Worm (Caenorhabditis elegans) whole organism, late embryonic: ENCODE results near the gene F52G3.8.

Source experiments
- C38D4.7 ChIP-seq: fragments of 200-800 bp; sonication (Bioruptor generic); optimal IDR thresholded peaks from 2 replicates; lab custom pipeline; 2018; ENCODE audit warnings: mild to moderate bottlenecking, missing genetic modification characterization, moderate library complexity, missing compliant biosample characterization
- F13H6.1 ChIP-seq: sonication (generic microtip); optimal IDR thresholded peaks from 2 replicates; lab custom pipeline; 2016; ENCODE audit warnings: missing genetic modification characterization, missing compliant biosample characterization
- K09A11.1 ChIP-seq: sonication (generic microtip); optimal IDR thresholded peaks from 2 replicates; lab custom pipeline; 2017; ENCODE audit warnings: antibody characterized with exemption, mild to moderate bottlenecking, missing genetic modification characterization, missing compliant biosample characterization; ENCODE audit not compliant: insufficient read depth
- ahr-1 ChIP-seq: sonication (generic microtip); optimal IDR thresholded peaks from 2 replicates; lab custom pipeline; 2016; ENCODE audit warnings: missing genetic modification characterization, missing compliant biosample characterization
- ceh-14 ChIP-seq: sonication (generic microtip); optimal IDR thresholded peaks from 2 replicates; lab custom pipeline; 2016; ENCODE audit warnings: missing genotype, missing genetic modification characterization, missing compliant biosample characterization
- ceh-18 ChIP-seq: sonication (generic microtip); optimal IDR thresholded peaks from 2 replicates; lab custom pipeline; 2016; ENCODE audit warnings: missing genetic modification characterization, missing compliant biosample characterization
- ceh-2 ChIP-seq: sonication (generic microtip); optimal IDR thresholded peaks from 2 replicates; lab custom pipeline; 2016; ENCODE audit warnings: missing genotype, missing genetic modification characterization, missing compliant biosample characterization
- ceh-22 ChIP-seq: sonication (generic microtip); optimal IDR thresholded peaks from 2 replicates; lab custom pipeline; 2017; ENCODE audit warnings: missing biosample characterization, missing genetic modification characterization
- ceh-24 ChIP-seq: sonication (generic microtip); optimal IDR thresholded peaks from 2 replicates; lab custom pipeline; 2016; ENCODE audit warnings: mild to moderate bottlenecking, missing genetic modification characterization, missing compliant biosample characterization
- ceh-31 ChIP-seq: sonication (generic microtip); optimal IDR thresholded peaks from 2 replicates; lab custom pipeline; 2016; ENCODE audit warnings: missing genetic modification characterization, missing compliant biosample characterization
- ceh-34 ChIP-seq: sonication (generic microtip); optimal IDR thresholded peaks from 2 replicates; lab custom pipeline; 2016; ENCODE audit warnings: mild to moderate bottlenecking, missing genetic modification characterization, missing compliant biosample characterization
- ceh-48 ChIP-seq: sonication (generic microtip); optimal IDR thresholded peaks from 2 replicates; lab custom pipeline; 2016; ENCODE audit warnings: missing genetic modification characterization, inconsistent platforms, missing compliant biosample characterization
- ceh-6 ChIP-seq: fragments of 200-800 bp; sonication (Bioruptor generic); optimal IDR thresholded peaks from 2 replicates; lab custom pipeline; 2018; ENCODE audit warnings: mild to moderate bottlenecking, missing genetic modification characterization, missing compliant biosample characterization
- dmd-4 ChIP-seq: sonication (generic microtip); optimal IDR thresholded peaks from 2 replicates; lab custom pipeline; 2016; ENCODE audit warnings: borderline replicate concordance, missing genetic modification characterization, missing compliant biosample characterization
- dve-1 ChIP-seq: sonication (generic microtip); optimal IDR thresholded peaks from 2 replicates; lab custom pipeline; 2017; ENCODE audit warnings: antibody characterized with exemption, mild to moderate bottlenecking, missing genetic modification characterization, missing compliant biosample characterization
- elt-2 ChIP-seq: sonication (generic microtip); optimal IDR thresholded peaks from 2 replicates; lab custom pipeline; 2016; ENCODE audit warnings: missing genetic modification reagents, missing genetic modification characterization, missing compliant biosample characterization
- elt-4 ChIP-seq: sonication (generic microtip); optimal IDR thresholded peaks from 2 replicates; lab custom pipeline; 2016; ENCODE audit warnings: missing genetic modification characterization, missing compliant biosample characterization
- ets-4 ChIP-seq: sonication (generic microtip); optimal IDR thresholded peaks from 2 replicates; lab custom pipeline; 2016; ENCODE audit warnings: missing genetic modification characterization, missing compliant biosample characterization
- eyg-1 ChIP-seq: sonication (generic microtip); optimal IDR thresholded peaks from 2 replicates; lab custom pipeline; 2016; ENCODE audit warnings: missing genotype, missing genetic modification characterization, missing compliant biosample characterization
- fax-1 ChIP-seq: sonication (generic microtip); optimal IDR thresholded peaks from 2 replicates; lab custom pipeline; 2016; ENCODE audit warnings: missing genotype, missing genetic modification characterization, missing compliant biosample characterization
- fkh-10 ChIP-seq: fragments of 150-350 bp; optimal IDR thresholded peaks from 2 replicates; lab custom pipeline; 2014; ENCODE audit warnings: missing biosample characterization, missing genetic modification reagents, missing genetic modification characterization
- gmeb-2 ChIP-seq: sonication (generic microtip); optimal IDR thresholded peaks from 2 replicates; lab custom pipeline; 2016; ENCODE audit warnings: missing genetic modification characterization, inconsistent platforms, missing compliant biosample characterization
- hlh-13 ChIP-seq: fragments of 200-800 bp; sonication (Bioruptor generic); optimal IDR thresholded peaks from 2 replicates; lab custom pipeline; 2018; ENCODE audit warnings: mild to moderate bottlenecking, missing genetic modification characterization, missing compliant biosample characterization
- hlh-15 ChIP-seq: sonication (generic microtip); optimal IDR thresholded peaks from 2 replicates; lab custom pipeline; 2016; ENCODE audit warnings: missing genetic modification characterization, missing compliant biosample characterization
- hlh-30 ChIP-seq: sonication (generic microtip); optimal IDR thresholded peaks from 2 replicates; lab custom pipeline; 2017; ENCODE audit warnings: antibody characterized with exemption, missing genetic modification characterization, missing compliant biosample characterization; ENCODE audit not compliant: insufficient read depth
- hlh-6 ChIP-seq: sonication (generic microtip); optimal IDR thresholded peaks from 2 replicates; lab custom pipeline; 2016; ENCODE audit warnings: missing genotype, missing genetic modification characterization, missing compliant biosample characterization
- hlh-8 ChIP-seq: sonication (generic microtip); optimal IDR thresholded peaks from 2 replicates; lab custom pipeline; 2016; ENCODE audit warnings: missing genotype, missing genetic modification characterization, missing compliant biosample characterization
- madf-2 ChIP-seq: sonication (generic microtip); optimal IDR thresholded peaks from 2 replicates; lab custom pipeline; 2017; ENCODE audit warnings: missing genetic modification characterization, missing compliant biosample characterization
- nfya-1 ChIP-seq: sonication (generic microtip); optimal IDR thresholded peaks from 2 replicates; lab custom pipeline; 2017; ENCODE audit warnings: missing genetic modification characterization, mild to moderate bottlenecking, missing compliant biosample characterization, antibody characterized with exemption, moderate library complexity
- pat-9 ChIP-seq: fragments of 200-800 bp; sonication (Bioruptor generic); optimal IDR thresholded peaks from 2 replicates; lab custom pipeline; 2018; ENCODE audit warnings: mild to moderate bottlenecking, missing genetic modification characterization, moderate library complexity, missing compliant biosample characterization
- pax-1 ChIP-seq: fragments of 150-350 bp; optimal IDR thresholded peaks from 2 replicates; lab custom pipeline; 2014; ENCODE audit warnings: missing biosample characterization, missing genetic modification characterization
- pqm-1 ChIP-seq: sonication (generic microtip); optimal IDR thresholded peaks from 2 replicates; lab custom pipeline; 2016; ENCODE audit warnings: missing genetic modification characterization, missing compliant biosample characterization
- ref-2 ChIP-seq: sonication (generic microtip); optimal IDR thresholded peaks from 2 replicates; lab custom pipeline; 2016; ENCODE audit warnings: missing genetic modification characterization, missing compliant biosample characterization
- sdc-2 ChIP-seq: sonication (generic microtip); optimal IDR thresholded peaks from 2 replicates; lab custom pipeline; 2016; ENCODE audit warnings: missing genotype, missing genetic modification characterization, missing compliant biosample characterization
- tbx-2 ChIP-seq: sonication (generic microtip); optimal IDR thresholded peaks from 2 replicates; lab custom pipeline; 2016; ENCODE audit warnings: missing genetic modification characterization, missing compliant biosample characterization
- unc-3 ChIP-seq, 2 experiments: fragments of 200-800 bp in 1 of 2; sonication (Bioruptor generic) in 1 of 2; sonication (generic microtip) in 1 of 2; conservative IDR thresholded peaks in 1 of 2; optimal IDR thresholded peaks in 1 of 2; 2 replicates each; pipeline versions ENCODE4 v1.3.6 to Lab custom; 2016 to 2022; ENCODE audit warnings: missing compliant biosample characterization in 2 of 2, missing genetic modification characterization in 2 of 2, missing genetic modification reagents in 1 of 2
- unc-55 ChIP-seq: sonication (generic microtip); optimal IDR thresholded peaks from 2 replicates; lab custom pipeline; 2017; ENCODE audit warnings: missing biosample characterization, missing genetic modification reagents, missing genetic modification characterization
- unc-86 ChIP-seq: sonication (generic microtip); optimal IDR thresholded peaks from 2 replicates; lab custom pipeline; 2016; ENCODE audit warnings: missing genetic modification characterization, missing compliant biosample characterization
- zip-5 ChIP-seq: sonication (generic microtip); optimal IDR thresholded peaks from 2 replicates; lab custom pipeline; 2016; ENCODE audit warnings: missing genetic modification characterization, missing compliant biosample characterization
- ztf-16 ChIP-seq: sonication (generic microtip); optimal IDR thresholded peaks from 2 replicates; lab custom pipeline; 2017; ENCODE audit warnings: missing genetic modification characterization, missing compliant biosample characterization

Gene F52G3.8

DNA sequence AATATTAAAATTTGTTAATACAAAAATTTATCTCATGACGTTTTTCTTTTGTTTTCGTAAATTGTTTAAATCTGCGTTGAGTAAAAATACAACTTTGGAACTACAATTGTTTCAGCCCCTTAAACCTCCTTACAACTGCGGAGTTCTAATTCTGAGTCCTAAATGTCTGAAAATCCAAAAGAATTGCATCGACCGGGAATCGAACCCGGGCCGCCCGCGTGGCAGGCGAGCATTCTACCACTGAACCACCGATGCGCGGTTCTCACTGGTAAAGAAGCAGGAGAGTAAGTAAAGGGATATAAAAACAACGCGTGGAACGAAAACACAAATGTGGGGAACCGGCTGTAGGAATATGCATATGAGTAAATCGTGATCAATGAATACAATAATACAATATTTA lies 24.7 kb downstream of the F52G3.8 start (continued):
- peak; percentile 11 for TF ChIP-seq eyg-1
- no peak for TF ChIP-seq ets-4 (tag; lab: Kevin White, UChicago)
- peak; percentile 67 for TF ChIP-seq tbx-2 (tag; lab: Kevin White, UChicago)
- peak; percentile 38 for TF ChIP-seq nfya-1 (tag; lab: Kevin White, UChicago)
- peak; percentile 64 for TF ChIP-seq unc-86 (tag; lab: Kevin White, UChicago)
- TF ChIP-seq C38D4.7 (GFP tag; lab: Kevin White, UChicago) = peak; percentile 66
- no peak for TF ChIP-seq ahr-1 (tag; lab: Kevin White, UChicago)
- no peak for TF ChIP-seq ceh-18
- peak; percentile 56 for TF ChIP-seq ceh-48
- peak; percentile 26 for TF ChIP-seq hlh-15
- no peak for TF ChIP-seq pqm-1 (tag; lab: Kevin White, UChicago)
- peak; percentile 63 for TF ChIP-seq gmeb-2 (tag; lab: Kevin White, UChicago)
- peak; percentile 68 for TF ChIP-seq unc-3 (GFP tag; conservative IDR thresholded peaks at IDR 0.05; lab: Robert Waterston, UW)
- peak; percentile 70 for TF ChIP-seq unc-3 (tag; optimal IDR thresholded peaks at IDR 0.05; lab: Kevin White, UChicago)
- peak; percentile 40 for TF ChIP-seq ceh-2 (tag; lab: Kevin White, UChicago)
- TF ChIP-seq sdc-2 (tag; lab: Kevin White, UChicago) = peak; percentile 83
- TF ChIP-seq madf-2 (tag; lab: Kevin White, UChicago) = peak; percentile 58
- TF ChIP-seq elt-2 (tag; lab: Kevin White, UChicago) = peak; percentile 70
- peak; percentile 8 for TF ChIP-seq fax-1 (tag; lab: Kevin White, UChicago)
- TF ChIP-seq K09A11.1 (tag; lab: Kevin White, UChicago) = peak; percentile 42
- no peak for TF ChIP-seq ceh-24 (tag; lab: Kevin White, UChicago)
- no peak for TF ChIP-seq hlh-8
- TF ChIP-seq F13H6.1 (tag; lab: Kevin White, UChicago) = no peak
- peak; percentile 81 for TF ChIP-seq pat-9 (tag; lab: Kevin White, UChicago)
- peak; percentile 70 for TF ChIP-seq hlh-6
- no peak for TF ChIP-seq ceh-14 (tag; lab: Kevin White, UChicago)
- peak; percentile 26 for TF ChIP-seq dve-1 (tag; lab: Kevin White, UChicago)
- peak; percentile 77 for TF ChIP-seq ref-2 (tag; lab: Kevin White, UChicago)
- peak; percentile 25 for TF ChIP-seq zip-5 (tag; lab: Kevin White, UChicago)
- TF ChIP-seq ceh-31 (tag; lab: Kevin White, UChicago) = peak; percentile 57
- TF ChIP-seq ztf-16 = peak; percentile 63
- peak; percentile 71 for TF ChIP-seq ceh-34 (tag; lab: Kevin White, UChicago)

DNA sequence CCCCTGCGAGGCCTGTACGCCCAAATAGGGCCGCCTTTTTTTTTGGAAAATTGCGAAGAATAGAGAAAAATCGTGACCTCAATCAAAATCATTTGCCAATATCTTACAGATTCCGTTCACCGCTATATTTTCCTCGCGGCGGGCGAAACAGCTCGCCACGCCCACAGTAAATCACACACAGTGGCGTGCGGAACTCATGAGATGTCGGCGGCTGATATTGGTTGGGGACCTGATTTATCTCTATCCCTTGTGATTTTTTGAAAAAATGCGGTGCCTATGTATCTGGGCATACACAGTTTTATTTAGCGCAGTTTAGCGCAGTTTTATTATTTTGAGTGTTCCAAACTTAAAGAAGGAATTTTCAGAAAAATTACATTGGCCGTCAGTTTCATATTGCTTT lies 27.4 kb downstream of the F52G3.8 start:
- TF ChIP-seq hlh-30 (tag; lab: Kevin White, UChicago) = no peak
- no peak for TF ChIP-seq fkh-10

DNA sequence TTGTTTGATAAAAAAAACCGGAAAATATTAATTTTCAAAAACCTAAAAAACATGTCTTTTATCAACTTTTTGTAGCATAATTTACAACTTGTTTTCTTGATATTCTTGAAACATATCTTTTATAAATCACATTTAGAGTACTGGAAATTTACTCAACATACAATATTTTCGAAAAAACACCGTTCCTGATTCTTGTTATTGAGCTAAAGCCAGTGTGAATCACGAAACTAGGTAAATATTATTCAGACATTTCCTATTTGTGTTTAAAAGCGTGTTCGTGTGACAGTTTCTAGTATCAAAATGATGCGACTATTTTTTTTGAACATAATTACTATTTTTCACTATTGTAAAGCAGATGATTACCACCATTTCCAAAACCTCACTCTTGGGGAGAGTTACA lies 29.1 kb downstream of the F52G3.8 start, which contains the start of gene C30E1.4:
C30E1.4 (plus strand) TSS at position 301 of the 400 bp plus-strand sequence.
- TF ChIP-seq gmeb-2 (tag; lab: Kevin White, UChicago) = no peak
- no peak for TF ChIP-seq eyg-1
- TF ChIP-seq pax-1 (tag; lab: Kevin White, UChicago) = no peak
- TF ChIP-seq hlh-6 = no peak
- TF ChIP-seq unc-55 (GFP tag; lab: Kevin White, UChicago) = no peak
- no peak for TF ChIP-seq elt-4 (tag; lab: Kevin White, UChicago)
- no peak for TF ChIP-seq pat-9 (tag; lab: Kevin White, UChicago)
- TF ChIP-seq zip-5 (tag; lab: Kevin White, UChicago) = no peak
- TF ChIP-seq madf-2 (tag; lab: Kevin White, UChicago) = no peak
- no peak for TF ChIP-seq dmd-4 (tag; lab: Kevin White, UChicago)
- TF ChIP-seq ceh-48 = no peak
- TF ChIP-seq ceh-6 (GFP tag; lab: Kevin White, UChicago) = no peak
- no peak for TF ChIP-seq elt-2 (tag; lab: Kevin White, UChicago)
- TF ChIP-seq ceh-22 (tag; lab: Kevin White, UChicago) = no peak
- no peak for TF ChIP-seq unc-86 (tag; lab: Kevin White, UChicago)
- no peak for TF ChIP-seq unc-3 (GFP tag; conservative IDR thresholded peaks at IDR 0.05; lab: Robert Waterston, UW)
- no peak for TF ChIP-seq unc-3 (tag; optimal IDR thresholded peaks at IDR 0.05; lab: Kevin White, UChicago)
- no peak for TF ChIP-seq hlh-13 (GFP tag; lab: Kevin White, UChicago)
- no peak for TF ChIP-seq ceh-14 (tag; lab: Kevin White, UChicago)
- TF ChIP-seq, all 69 proteins: peak for 0
